Fruit fly (Drosophila melanogaster) whole organism, embryonic: ENCODE measurements around the gene bnl.

Source experiments
- Abd-B ChIP-seq: fragments of 200-800 bp; sonication (Bioruptor generic); optimal IDR thresholded peaks from 2 replicates; lab custom pipeline; 2018; ENCODE audit warnings: missing biosample characterization, mild to moderate bottlenecking, missing genetic modification characterization, moderate library complexity
- Antp ChIP-seq: fragments of 200-800 bp; sonication (Bioruptor generic); optimal IDR thresholded peaks from 3 replicates; lab custom pipeline; 2016; ENCODE audit warnings: missing biosample characterization, missing genetic modification characterization
- Bgb ChIP-seq: fragments of 200-800 bp; sonication (Bioruptor generic); IDR thresholded peaks from 2 replicates; pipeline ENCODE4 v1.3.6; 2022; ENCODE audit warnings: missing biosample characterization, missing genetic modification characterization; ENCODE audit not compliant: partially characterized antibody
- CG10565 ChIP-seq: fragments of 200-800 bp; sonication (Bioruptor generic); optimal IDR thresholded peaks from 3 replicates; lab custom pipeline; 2016; ENCODE audit warnings: missing biosample characterization, mild to moderate bottlenecking, missing genetic modification characterization
- CG12391 ChIP-seq: fragments of 200-800 bp; sonication (Bioruptor generic); optimal IDR thresholded peaks from 3 replicates; lab custom pipeline; 2018; ENCODE audit warnings: missing biosample characterization, mild to moderate bottlenecking, missing genetic modification characterization, moderate library complexity
- CG14710 ChIP-seq: fragments of 200-800 bp; sonication (Bioruptor generic); optimal IDR thresholded peaks from 3 replicates; lab custom pipeline; 2019; ENCODE audit warnings: missing biosample characterization, mild to moderate bottlenecking, missing genetic modification characterization, moderate library complexity
- CG16813 ChIP-seq: fragments of 200-800 bp; sonication (Bioruptor generic); IDR thresholded peaks from 3 replicates; pipeline ENCODE4 v1.3.6; 2022; ENCODE audit warnings: missing biosample characterization, missing genetic modification characterization; ENCODE audit not compliant: partially characterized antibody
- CG16815 ChIP-seq: fragments of 200-800 bp; sonication (Bioruptor generic); optimal IDR thresholded peaks from 3 replicates; lab custom pipeline; 2017; ENCODE audit warnings: missing biosample characterization, mild to moderate bottlenecking, missing genetic modification characterization
- CG16863 ChIP-seq: fragments of 200-800 bp; sonication (Bioruptor generic); optimal IDR thresholded peaks from 3 replicates; lab custom pipeline; 2016; ENCODE audit warnings: missing biosample characterization, missing genetic modification characterization
- CG17359 ChIP-seq: fragments of 200-800 bp; sonication (Bioruptor generic); optimal IDR thresholded peaks from 3 replicates; lab custom pipeline; 2018; ENCODE audit warnings: missing biosample characterization, mild to moderate bottlenecking, missing genetic modification characterization, moderate library complexity
- CG18476 ChIP-seq: fragments of 200-800 bp; sonication (Bioruptor generic); optimal IDR thresholded peaks from 2 replicates; lab custom pipeline; 2016; ENCODE audit warnings: missing biosample characterization, mild to moderate bottlenecking, missing genetic modification characterization
- CG18764 ChIP-seq: fragments of 200-800 bp; sonication (Bioruptor generic); optimal IDR thresholded peaks from 3 replicates; lab custom pipeline; 2016; ENCODE audit warnings: missing biosample characterization, missing genetic modification characterization
- CG2712 ChIP-seq: fragments of 200-800 bp; optimal IDR thresholded peaks from 3 replicates; lab custom pipeline; 2019; ENCODE audit warnings: missing biosample characterization, mild to moderate bottlenecking, missing genetic modification characterization, moderate library complexity
- CG2875 ChIP-seq: fragments of 200-800 bp; sonication (Bioruptor generic); optimal IDR thresholded peaks from 2 replicates; lab custom pipeline; 2017; ENCODE audit warnings: missing biosample characterization, mild to moderate bottlenecking, missing genetic modification characterization, missing genetic modification reagents
- CG2889 ChIP-seq: fragments of 200-800 bp; sonication (Bioruptor generic); IDR thresholded peaks from 3 replicates; pipeline ENCODE4 v1.3.6; 2022; ENCODE audit warnings: missing biosample characterization, missing genetic modification characterization
- CG3163 ChIP-seq: fragments of 200-800 bp; sonication (Bioruptor generic); optimal IDR thresholded peaks from 3 replicates; lab custom pipeline; 2016; ENCODE audit warnings: missing biosample characterization, missing genetic modification characterization
- CG34224 ChIP-seq: fragments of 200-800 bp; sonication (Bioruptor generic); IDR thresholded peaks from 3 replicates; pipeline ENCODE4 v1.3.6; 2022; ENCODE audit warnings: missing biosample characterization, missing genetic modification characterization; ENCODE audit not compliant: partially characterized antibody
- CG8089 ChIP-seq: fragments of 200-800 bp; sonication (Bioruptor generic); optimal IDR thresholded peaks from 3 replicates; lab custom pipeline; 2016; ENCODE audit warnings: missing biosample characterization, missing genetic modification characterization
- E2f2 ChIP-seq: fragments of 200-800 bp; sonication (Bioruptor generic); IDR thresholded peaks from 2 replicates; pipeline ENCODE4 v1.3.6; 2022; ENCODE audit warnings: missing biosample characterization, missing genetic modification characterization
- Elba2 ChIP-seq: fragments of 200-800 bp; sonication (Bioruptor generic); optimal IDR thresholded peaks from 3 replicates; lab custom pipeline; 2016; ENCODE audit warnings: missing biosample characterization, missing genetic modification characterization
- GATAe ChIP-seq: fragments of 200-800 bp; sonication (Bioruptor generic); conservative IDR thresholded peaks from 2 replicates; pipeline ENCODE4 v1.3.6; 2022; ENCODE audit warnings: missing biosample characterization, missing genetic modification characterization
- Hmx ChIP-seq: fragments of 200-800 bp; sonication (Bioruptor generic); optimal IDR thresholded peaks from 2 replicates; lab custom pipeline; 2016; ENCODE audit warnings: missing biosample characterization, missing genetic modification characterization
- Lpt ChIP-seq: fragments of >200 bp; optimal IDR thresholded peaks from 2 replicates; lab custom pipeline; 2018; ENCODE audit warnings: missing biosample characterization, missing genetic modification characterization
- Med ChIP-seq: fragments of 200-800 bp; sonication (Bioruptor generic); peaks from one replicate; lab custom pipeline; 2016; ENCODE audit warnings: missing biosample characterization, missing genetic modification characterization, mild to moderate bottlenecking, inconsistent platforms, moderate library complexity
- Nf-YC ChIP-seq: fragments of 200-800 bp; optimal IDR thresholded peaks from 3 replicates; lab custom pipeline; 2019; ENCODE audit warnings: missing biosample characterization, mild to moderate bottlenecking, missing genetic modification characterization, moderate library complexity
- Opbp ChIP-seq: fragments of 200-800 bp; sonication (Bioruptor generic); IDR thresholded peaks from 3 replicates; pipeline ENCODE4 v1.3.6; 2022; ENCODE audit warnings: missing biosample characterization, missing genetic modification characterization; ENCODE audit not compliant: partially characterized antibody
- amos ChIP-seq: fragments of 200-800 bp; sonication (Bioruptor generic); IDR thresholded peaks from 2 replicates; pipeline ENCODE4 v1.3.6; 2022; ENCODE audit warnings: missing biosample characterization, missing genetic modification characterization; ENCODE audit not compliant: partially characterized antibody
- ara ChIP-seq: fragments of 200-800 bp; sonication (Bioruptor generic); IDR thresholded peaks from 2 replicates; pipeline ENCODE4 v1.3.6; 2022; ENCODE audit warnings: missing biosample characterization, missing genetic modification characterization
- ato ChIP-seq: fragments of 200-800 bp; sonication (Bioruptor generic); IDR thresholded peaks from 2 replicates; pipeline ENCODE4 v1.3.6; 2022; ENCODE audit warnings: missing biosample characterization, missing genetic modification characterization; ENCODE audit not compliant: partially characterized antibody
- bbx ChIP-seq: fragments of 200-800 bp; sonication (Bioruptor generic); IDR thresholded peaks from 2 replicates; pipeline ENCODE4 v1.3.6; 2022; ENCODE audit warnings: missing biosample characterization, missing genetic modification characterization; ENCODE audit not compliant: partially characterized antibody
- bowl ChIP-seq: fragments of 200-800 bp; sonication (Bioruptor generic); IDR thresholded peaks from 2 replicates; pipeline ENCODE4 v1.3.6; 2022; ENCODE audit warnings: missing biosample characterization, missing genetic modification characterization
- br ChIP-seq: fragments of >200 bp; optimal IDR thresholded peaks from 2 replicates; lab custom pipeline; 2017
- bsh ChIP-seq, 2 experiments: fragments of 200-800 bp; sonication (Bioruptor generic); optimal IDR thresholded peaks; 2 replicates each; lab custom pipeline; 2017 to 2018; ENCODE audit warnings: mild to moderate bottlenecking in 2 of 2, missing biosample characterization in 2 of 2, missing genetic modification characterization in 2 of 2, moderate library complexity in 1 of 2
- dpn ChIP-seq, 2 experiments: fragments of 200-800 bp; sonication (Bioruptor generic); optimal IDR thresholded peaks; 3 replicates each; lab custom pipeline; 2016; ENCODE audit warnings: missing biosample characterization in 2 of 2, missing genetic modification characterization in 2 of 2
- ems ChIP-seq: fragments of 200-800 bp; sonication (Bioruptor generic); optimal IDR thresholded peaks from 3 replicates; lab custom pipeline; 2016; ENCODE audit warnings: missing biosample characterization, missing genetic modification characterization
- fru ChIP-seq: fragments of >200 bp; optimal IDR thresholded peaks from 2 replicates; lab custom pipeline; 2017
- gsb-n ChIP-seq: fragments of 200-800 bp; sonication (Bioruptor generic); optimal IDR thresholded peaks from 3 replicates; lab custom pipeline; 2018; ENCODE audit warnings: missing biosample characterization, mild to moderate bottlenecking, missing genetic modification characterization
- hbn ChIP-seq: fragments of 200-800 bp; sonication (Bioruptor generic); IDR thresholded peaks from 2 replicates; pipeline ENCODE4 v1.3.6; 2022; ENCODE audit warnings: missing biosample characterization, missing genetic modification characterization; ENCODE audit not compliant: partially characterized antibody
- mirr ChIP-seq: fragments of 200-800 bp; sonication (Bioruptor generic); optimal IDR thresholded peaks from 3 replicates; lab custom pipeline; 2018; ENCODE audit warnings: missing biosample characterization, mild to moderate bottlenecking, missing genetic modification characterization
- psq ChIP-seq: fragments of 200-800 bp; sonication (Bioruptor generic); optimal IDR thresholded peaks from 2 replicates; lab custom pipeline; 2017; ENCODE audit warnings: missing biosample characterization, missing genetic modification characterization
- sd ChIP-seq: fragments of 200-800 bp; sonication (Bioruptor generic); optimal IDR thresholded peaks from 3 replicates; lab custom pipeline; 2018; ENCODE audit warnings: missing biosample characterization, mild to moderate bottlenecking, missing genetic modification characterization, moderate library complexity
- sens ChIP-seq: fragments of 200-800 bp; sonication (Bioruptor generic); peaks from one replicate; lab custom pipeline; 2016; ENCODE audit warnings: missing biosample characterization, missing genetic modification characterization
- slp2 ChIP-seq: fragments of 200-800 bp; sonication (Bioruptor generic); optimal IDR thresholded peaks from 2 replicates; lab custom pipeline; 2016; ENCODE audit warnings: missing biosample characterization, missing genetic modification characterization
- sna ChIP-seq: fragments of 200-800 bp; sonication (Bioruptor generic); IDR thresholded peaks from 2 replicates; pipeline ENCODE4 v1.3.6; 2022; ENCODE audit warnings: missing biosample characterization, missing genetic modification characterization; ENCODE audit not compliant: partially characterized antibody
- ssp ChIP-seq: fragments of 200-800 bp; sonication (Bioruptor generic); IDR thresholded peaks from 2 replicates; pipeline ENCODE4 v1.3.6; 2022; ENCODE audit warnings: missing biosample characterization, missing genetic modification characterization
- stc ChIP-seq: fragments of 200-800 bp; sonication (Bioruptor generic); IDR thresholded peaks from 2 replicates; pipeline ENCODE4 v1.3.6; 2022; ENCODE audit warnings: missing biosample characterization, missing genetic modification characterization
- unc-4 ChIP-seq: fragments of 200-800 bp; sonication (Bioruptor generic); IDR thresholded peaks from 2 replicates; pipeline ENCODE4 v1.3.6; 2022; ENCODE audit warnings: missing biosample characterization, missing genetic modification characterization; ENCODE audit not compliant: partially characterized antibody
- unpg ChIP-seq: fragments of 200-800 bp; sonication (Bioruptor generic); optimal IDR thresholded peaks from 3 replicates; lab custom pipeline; 2018; ENCODE audit warnings: missing biosample characterization, mild to moderate bottlenecking, missing genetic modification characterization, moderate library complexity
- zen2 ChIP-seq: fragments of 200-800 bp; sonication (Bioruptor generic); IDR thresholded peaks from 3 replicates; pipeline ENCODE4 v1.3.6; 2022; ENCODE audit warnings: missing biosample characterization, missing genetic modification characterization; ENCODE audit not compliant: partially characterized antibody

bnl gene

DNA sequence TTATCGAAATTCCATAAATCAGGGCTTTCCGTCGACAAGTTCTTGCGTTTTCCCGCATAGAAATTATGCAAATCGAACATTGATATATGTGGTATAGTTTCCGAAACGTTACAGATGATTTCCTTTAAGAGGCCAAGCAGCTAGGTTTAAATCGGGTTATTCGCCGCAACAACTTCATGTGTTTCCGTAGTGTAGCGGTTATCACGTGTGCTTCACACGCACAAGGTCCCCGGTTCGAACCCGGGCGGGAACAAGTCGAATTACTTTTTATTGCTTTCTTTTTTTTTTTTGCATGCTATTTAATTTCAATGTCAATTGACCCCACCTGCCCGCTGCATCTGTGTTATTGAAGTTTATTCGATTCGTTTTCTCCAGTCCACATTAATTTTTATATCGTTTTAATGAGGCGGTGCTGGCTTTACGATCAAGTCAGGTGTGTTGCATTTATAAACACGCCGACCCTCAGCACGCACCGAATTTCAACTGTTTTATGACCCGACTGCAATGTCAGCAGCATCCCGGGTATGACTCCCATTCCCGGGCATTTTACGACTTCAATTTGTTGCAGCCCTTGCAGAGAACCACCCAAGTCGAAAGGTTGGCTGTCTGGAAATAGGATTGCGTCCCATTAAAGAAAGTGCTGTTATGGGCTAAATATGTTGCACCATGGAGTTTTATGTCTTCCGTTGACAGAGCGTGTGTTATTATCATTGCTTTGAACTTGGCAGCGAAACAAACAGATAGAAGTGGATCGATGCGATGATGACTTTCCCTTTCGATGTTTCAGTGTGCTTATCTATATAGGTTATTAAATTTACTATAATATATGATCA lies 46.5 kb downstream of the bnl start:
- TF ChIP-seq Abd-B (GFP tag; lab: Kevin White, UChicago) = no peak
- no peak for TF ChIP-seq dpn (GFP tag; optimal IDR thresholded peaks at IDR 0.05; lab: Kevin White, UChicago)
- no peak for TF ChIP-seq bsh (GFP tag; optimal IDR thresholded peaks at IDR 0.05; lab: Kevin White, UChicago)
- TF ChIP-seq hbn (GFP tag; lab: Robert Waterston, UW) = 0 out of 2 replicates have a peak, but pooled peaks have one; percentile 31
- no peak for TF ChIP-seq stc
- no peak for TF ChIP-seq br (lab: Kevin White, UChicago)
- TF ChIP-seq CG18476 (GFP tag; lab: Kevin White, UChicago) = no peak
- peak; percentile 68 for TF ChIP-seq ato (GFP tag; lab: Robert Waterston, UW)
- TF ChIP-seq mirr = no peak
- TF ChIP-seq bbx (GFP tag; lab: Robert Waterston, UW) = peak; percentile 81
- peak; percentile 80 for TF ChIP-seq sens (GFP tag; lab: Kevin White, UChicago)
- TF ChIP-seq Med (GFP tag; lab: Kevin White, UChicago) = peak; percentile 35
- no peak for TF ChIP-seq Elba2 (GFP tag; lab: Kevin White, UChicago)
- TF ChIP-seq Antp = no peak
- TF ChIP-seq CG16863 = no peak
- no peak for TF ChIP-seq CG8089 (GFP tag; lab: Kevin White, UChicago)
- TF ChIP-seq CG2712 (tag; lab: Kevin White, UChicago) = no peak
- TF ChIP-seq ssp (GFP tag; lab: Robert Waterston, UW) = no peak
- no peak for TF ChIP-seq bowl
- no peak for TF ChIP-seq GATAe
- no peak for TF ChIP-seq CG2889 (GFP tag; lab: Robert Waterston, UW)
- no peak for TF ChIP-seq CG12391 (tag; lab: Kevin White, UChicago)
- no peak for TF ChIP-seq CG14710 (tag; lab: Kevin White, UChicago)
- no peak for TF ChIP-seq CG3163
- TF ChIP-seq CG17359 = no peak
- no peak for TF ChIP-seq ems (GFP tag; lab: Kevin White, UChicago)
- TF ChIP-seq unc-4 (GFP tag; lab: Robert Waterston, UW) = 0 out of 2 replicates have a peak, but pooled peaks have one; percentile 24
- TF ChIP-seq Bgb = peak; percentile 78
- TF ChIP-seq unpg (GFP tag; lab: Kevin White, UChicago) = no peak
- no peak for TF ChIP-seq CG18764 (GFP tag; lab: Kevin White, UChicago)
- peak; percentile 61 for TF ChIP-seq sna (GFP tag; lab: Robert Waterston, UW)
- no peak for TF ChIP-seq psq (GFP tag; lab: Kevin White, UChicago)
- peak; percentile 68; the same call in 2 of the 3 replicates for TF ChIP-seq zen2
- no peak for TF ChIP-seq ara (GFP tag; lab: Robert Waterston, UW)
- peak; percentile 88 for TF ChIP-seq CG16813 (GFP tag; lab: Robert Waterston, UW)
- no peak for TF ChIP-seq gsb-n (tag; lab: Kevin White, UChicago)
- TF ChIP-seq Nf-YC (tag; lab: Kevin White, UChicago) = no peak
- no peak for TF ChIP-seq CG16815 (GFP tag; lab: Kevin White, UChicago)
- no peak for TF ChIP-seq Lpt (GFP tag; lab: Kevin White, UChicago)
- TF ChIP-seq CG34224 (GFP tag; lab: Robert Waterston, UW) = peak; percentile 67
- TF ChIP-seq slp2 (GFP tag; lab: Kevin White, UChicago) = no peak
- TF ChIP-seq CG10565 (GFP tag; lab: Kevin White, UChicago) = no peak
- peak; percentile 91 for TF ChIP-seq Opbp
- TF ChIP-seq fru (lab: Kevin White, UChicago) = no peak
- no peak for TF ChIP-seq CG2875 (GFP tag; lab: Kevin White, UChicago)
- TF ChIP-seq Hmx (GFP tag; lab: Kevin White, UChicago) = no peak
- peak; percentile 82 for TF ChIP-seq amos (GFP tag; lab: Robert Waterston, UW)
- no peak for TF ChIP-seq E2f2 (GFP tag; lab: Robert Waterston, UW)
- no peak for TF ChIP-seq sd (tag; lab: Kevin White, UChicago)
